Worm (Caenorhabditis elegans): ENCODE data around the gene F57A8.7.

- TF ChIP-seq rpc-1 (optimal IDR thresholded peaks at IDR 0.05) (no peak), rpc-1 (tag; optimal IDR thresholded peaks at IDR 0.05) (no peak), unc-62 (GFP tag; optimal IDR thresholded peaks at IDR 0.05) (no peak), die-1 (tag; optimal IDR thresholded peaks at IDR 0.05) (no peak), attf-6 (GFP tag; IDR thresholded peaks at IDR 0.05) (no peak), lin-35 (GFP tag; optimal IDR thresholded peaks at IDR 0.05) (no peak), F57A8.1 (GFP tag; optimal IDR thresholded peaks at IDR 0.05) (no peak)
Measured at ce11 chrV:10086141-10086540, 10.6 kb downstream of the F57A8.7 start.
